Fruit fly (Drosophila melanogaster): ENCODE results near the gene Gyc76C.

Gyc76C gene

DNA sequence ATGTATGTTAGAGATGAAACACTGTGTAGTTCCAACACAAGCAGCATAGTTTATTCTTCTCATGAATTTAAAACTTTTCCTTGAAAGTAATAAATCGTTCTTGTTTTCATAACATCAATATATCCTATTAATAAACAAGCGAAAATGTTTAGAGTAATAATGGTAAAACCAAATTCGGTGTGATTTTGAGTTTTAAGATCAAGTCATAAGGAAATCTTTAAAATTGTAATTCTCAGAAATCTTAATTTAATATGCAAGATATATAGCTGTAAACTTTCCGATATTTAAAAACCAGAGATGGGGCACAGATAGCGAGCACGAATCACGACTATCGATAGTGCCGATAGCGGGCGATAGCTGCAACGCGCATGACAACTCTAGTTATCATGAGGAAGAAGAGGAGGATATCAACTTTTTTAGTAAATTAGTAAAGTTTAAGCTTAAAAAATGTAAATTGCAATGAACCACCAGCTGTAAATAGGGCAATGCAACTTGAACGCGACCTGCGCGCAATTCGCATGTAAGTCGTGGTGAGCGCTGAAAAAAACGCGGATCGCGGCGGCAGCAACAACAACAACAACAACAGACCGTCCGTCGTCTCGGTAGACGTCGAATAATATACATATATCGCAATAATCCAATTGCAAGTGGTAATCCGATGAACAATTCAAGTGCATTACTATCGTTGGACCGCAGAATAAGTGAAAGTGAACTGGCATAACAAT is 24.6 kb upstream of the Gyc76C start, which contains the start of the genes Fibp and Deaf1 (continued):
- peak; percentile 79 for TF ChIP-seq CG11504 (tag; optimal IDR thresholded peaks at IDR 0.05)
- TF ChIP-seq CG6683 (GFP tag; optimal IDR thresholded peaks at IDR 0.05): peak; percentile 16
- TF ChIP-seq cwo (GFP tag; optimal IDR thresholded peaks at IDR 0.05): no peak
- peak; percentile 81 for TF ChIP-seq CG2712 (tag; optimal IDR thresholded peaks at IDR 0.05)
- peak; percentile 48; the same call in 1 of the 2 replicates for TF ChIP-seq ttk (GFP tag; IDR thresholded peaks at IDR 0.05)
- TF ChIP-seq bab2 (GFP tag; optimal IDR thresholded peaks at IDR 0.05): peak; percentile 80
- peak; percentile 89 for TF ChIP-seq CG2129 (GFP tag; IDR thresholded peaks at IDR 0.05; ENCODE audit: partially characterized antibody)
- peak; percentile 48 for TF ChIP-seq CG18011 (GFP tag; optimal IDR thresholded peaks at IDR 0.05)
- TF ChIP-seq ems (GFP tag; optimal IDR thresholded peaks at IDR 0.05): peak; percentile 72
- peak; percentile 71 for TF ChIP-seq sisA (GFP tag; IDR thresholded peaks at IDR 0.05)
- peak; percentile 85 for TF ChIP-seq CG3847 (GFP tag; IDR thresholded peaks at IDR 0.05)
- TF ChIP-seq Med (GFP tag): peak; percentile 94
- peak; percentile 69 for TF ChIP-seq CG2116 (GFP tag; optimal IDR thresholded peaks at IDR 0.05)
- TF ChIP-seq CG11085 (GFP tag; IDR thresholded peaks at IDR 0.05): peak; percentile 62
- peak; percentile 26 for TF ChIP-seq emc (GFP tag; optimal IDR thresholded peaks at IDR 0.05)
- peak; percentile 59 for TF ChIP-seq CG7372 (GFP tag; IDR thresholded peaks at IDR 0.05)
- TF ChIP-seq pb (GFP tag; optimal IDR thresholded peaks at IDR 0.05): peak; percentile 50
- TF ChIP-seq da (GFP tag; optimal IDR thresholded peaks at IDR 0.05): peak; percentile 69
- TF ChIP-seq CG8281 (tag; optimal IDR thresholded peaks at IDR 0.05): peak; percentile 41
- peak; percentile 57 for TF ChIP-seq trh (GFP tag; optimal IDR thresholded peaks at IDR 0.05)
- no peak for TF ChIP-seq CG7271 (tag; optimal IDR thresholded peaks at IDR 0.05)
- peak; percentile 47; the same call in 1 of the 3 replicates for TF ChIP-seq ken (GFP tag; IDR thresholded peaks at IDR 0.05)
- TF ChIP-seq CG31441 (GFP tag; IDR thresholded peaks at IDR 0.05): peak; percentile 70
- TF ChIP-seq D (optimal IDR thresholded peaks at IDR 0.05): no peak
- peak; percentile 50 for TF ChIP-seq D (GFP tag; optimal IDR thresholded peaks at IDR 0.05)
- peak; percentile 73 for TF ChIP-seq CG18476 (GFP tag; optimal IDR thresholded peaks at IDR 0.05)
- TF ChIP-seq p53 (GFP tag; optimal IDR thresholded peaks at IDR 0.05): peak; percentile 50
- TF ChIP-seq wek (GFP tag; optimal IDR thresholded peaks at IDR 0.05): no peak
- TF ChIP-seq Rx (GFP tag; IDR thresholded peaks at IDR 0.05): no peak; the same call in 1 of the 2 replicates
- TF ChIP-seq CG11723 (GFP tag; optimal IDR thresholded peaks at IDR 0.05): no peak
- no peak for TF ChIP-seq sens-2 (GFP tag; IDR thresholded peaks at IDR 0.05)
- peak; percentile 79 for TF ChIP-seq grau (tag; optimal IDR thresholded peaks at IDR 0.05)
- TF ChIP-seq tgo (GFP tag; IDR thresholded peaks at IDR 0.05): peak; percentile 64; the same call in 2 of the 3 replicates
- TF ChIP-seq stwl (tag; optimal IDR thresholded peaks at IDR 0.05): peak; percentile 48
- peak; percentile 57; the same call in 1 of the 2 replicates for TF ChIP-seq vvl (GFP tag; IDR thresholded peaks at IDR 0.05)
- peak; percentile 62 for TF ChIP-seq CG4328 (GFP tag; optimal IDR thresholded peaks at IDR 0.05)
- TF ChIP-seq Dref (GFP tag; IDR thresholded peaks at IDR 0.05): peak; percentile 74
- peak; percentile 80 for TF ChIP-seq CG2678 (tag; optimal IDR thresholded peaks at IDR 0.05)
- no peak for TF ChIP-seq CG6854 (GFP tag; optimal IDR thresholded peaks at IDR 0.05)
- 0 out of 2 replicates have a peak, but pooled peaks have one; percentile 6 for TF ChIP-seq Gsc (GFP tag; IDR thresholded peaks at IDR 0.05)
- peak; percentile 41 for TF ChIP-seq D19A (tag; optimal IDR thresholded peaks at IDR 0.05)
- TF ChIP-seq kay (GFP tag; optimal IDR thresholded peaks at IDR 0.05): peak; percentile 66
- TF ChIP-seq trem (tag; optimal IDR thresholded peaks at IDR 0.05): peak; percentile 67
- TF ChIP-seq kni (GFP tag; optimal IDR thresholded peaks at IDR 0.05): peak; percentile 42
- peak; percentile 80 for TF ChIP-seq CG13624 (GFP tag; optimal IDR thresholded peaks at IDR 0.05)
- TF ChIP-seq gce (GFP tag; IDR thresholded peaks at IDR 0.05): no peak; the same call in 2 of the 3 replicates
- peak; percentile 42 for TF ChIP-seq exex (tag; optimal IDR thresholded peaks at IDR 0.05)
- TF ChIP-seq Dad (GFP tag; optimal IDR thresholded peaks at IDR 0.05): peak; percentile 79
- peak; percentile 95 for TF ChIP-seq hbn (GFP tag; IDR thresholded peaks at IDR 0.05; ENCODE audit: partially characterized antibody)
